Worm (Caenorhabditis elegans): ENCODE results near the gene hrg-1.

Gene hrg-1

DNA sequence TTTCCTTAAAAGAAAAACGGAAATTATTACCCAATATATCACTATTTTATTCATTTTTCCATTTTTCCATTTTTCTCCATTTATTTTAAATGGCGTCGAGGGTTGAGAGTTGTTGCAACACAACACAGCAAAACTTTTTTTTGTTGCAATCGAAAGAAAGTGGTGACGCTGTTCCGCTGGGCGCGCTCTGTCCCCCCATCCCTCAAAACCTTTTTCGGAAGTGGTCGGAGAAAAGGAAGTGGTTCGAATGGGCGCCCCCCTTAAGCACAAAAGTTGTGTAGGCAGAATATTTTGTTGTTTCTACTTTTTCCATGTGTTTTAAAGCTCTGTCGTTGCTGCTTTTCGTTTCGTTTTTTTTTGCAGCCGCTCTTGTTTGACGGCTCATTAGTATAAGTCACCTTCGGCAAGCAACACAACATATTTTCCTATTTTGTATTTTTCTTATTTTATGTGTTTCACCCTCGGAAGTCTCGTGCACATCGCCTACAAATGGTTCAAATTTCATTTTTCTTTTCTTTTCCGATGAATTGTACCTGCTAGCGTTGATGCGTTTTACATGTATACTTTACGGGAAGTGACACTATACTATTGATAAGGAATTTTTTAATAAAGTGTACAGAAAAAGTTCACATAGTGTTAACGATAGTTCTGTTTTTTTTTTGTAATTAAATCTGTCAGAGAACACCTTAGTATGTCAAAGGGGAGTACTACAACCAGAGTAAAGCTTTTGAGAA is 1.7 kb upstream of the hrg-1 start:
- TF ChIP-seq hmg-1.2 (GFP tag; IDR thresholded peaks at IDR 0.05) (0 out of 2 replicates have a peak, but pooled peaks have one; percentile 11), zfh-2 (GFP tag; conservative IDR thresholded peaks at IDR 0.05) (peak; percentile 66), nfyb-1 (GFP tag; IDR thresholded peaks at IDR 0.05) (0 out of 2 replicates have a peak, but pooled peaks have one; percentile 18), F57A8.1 (GFP tag; optimal IDR thresholded peaks at IDR 0.05) (no peak)

DNA sequence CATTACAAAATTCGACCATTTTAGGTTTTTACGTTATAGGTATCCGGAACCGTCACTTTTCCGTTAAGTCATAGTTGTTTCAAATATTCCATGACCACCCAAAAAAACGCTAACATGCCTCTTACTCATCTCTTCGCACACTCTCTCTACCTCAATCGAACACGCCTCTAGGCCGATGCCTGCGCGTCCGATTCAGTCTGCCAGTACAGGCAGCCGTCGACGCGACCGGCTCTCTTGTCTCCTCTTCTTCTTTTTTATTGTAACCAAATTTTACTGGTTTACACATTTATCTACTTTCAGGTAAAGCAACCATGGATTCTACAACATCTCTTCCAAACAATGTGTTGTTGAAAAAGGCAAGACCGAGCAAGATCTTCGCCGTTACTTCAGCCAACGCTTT is 4.1 kb downstream of the hrg-1 start, which contains the start of gene mop-25.1:
Gene mop-25.1 (plus strand): TSS at position 301 of the 400 bp plus-strand sequence.
- TF ChIP-seq lin-54 (GFP tag; optimal IDR thresholded peaks at IDR 0.05) = no peak
- no peak for TF ChIP-seq lsy-27 (tag; optimal IDR thresholded peaks at IDR 0.05; ENCODE audit: borderline replicate concordance, insufficient read depth)
- no peak for TF ChIP-seq F23B12.7 (tag; optimal IDR thresholded peaks at IDR 0.05; ENCODE audit: insufficient read depth)
- TF ChIP-seq D2030.7 (GFP tag; IDR thresholded peaks at IDR 0.05) = no peak
- no peak for TF ChIP-seq rec-8 (tag; optimal IDR thresholded peaks at IDR 0.05)
- no peak for TF ChIP-seq ceh-58 (GFP tag; IDR thresholded peaks at IDR 0.05)
- TF ChIP-seq B0336.3 (GFP tag; IDR thresholded peaks at IDR 0.05) = no peak
- TF ChIP-seq ztf-18 (tag; optimal IDR thresholded peaks at IDR 0.05) = no peak
- TF ChIP-seq die-1 (tag; optimal IDR thresholded peaks at IDR 0.05) = no peak
- no peak for TF ChIP-seq sptf-2 (GFP tag; optimal IDR thresholded peaks at IDR 0.05)
- TF ChIP-seq nfyb-1 (GFP tag; IDR thresholded peaks at IDR 0.05) = no peak
- no peak for TF ChIP-seq snpc-1.1 (tag; optimal IDR thresholded peaks at IDR 0.05; ENCODE audit: insufficient read depth)
- TF ChIP-seq snpc-1.3 (tag; optimal IDR thresholded peaks at IDR 0.05; ENCODE audit: insufficient read depth) = no peak
- no peak for TF ChIP-seq tbp1 (GFP tag; optimal IDR thresholded peaks at IDR 0.05)
- no peak for TF ChIP-seq madf-10 (tag; optimal IDR thresholded peaks at IDR 0.05)
- no peak for TF ChIP-seq mel-28 (tag; optimal IDR thresholded peaks at IDR 0.05; ENCODE audit: borderline replicate concordance)
- TF ChIP-seq ztf-6 (GFP tag; IDR thresholded peaks at IDR 0.05) = no peak
- no peak for TF ChIP-seq hmg-1.2 (GFP tag; IDR thresholded peaks at IDR 0.05)
- TF ChIP-seq C06A6.2 (GFP tag; conservative IDR thresholded peaks at IDR 0.05) = no peak

- TF ChIP-seq ZK185.1 (tag; optimal IDR thresholded peaks at IDR 0.05; ENCODE audit: poor library complexity, severe bottlenecking) (no peak), ztf-18 (tag; optimal IDR thresholded peaks at IDR 0.05) (no peak), dox-1 (GFP tag; IDR thresholded peaks at IDR 0.05) (0 out of 2 replicates have a peak, but pooled peaks have one; percentile 22)
Measured at ce11 chrX:4010383-4010782, 5.6 kb downstream of the hrg-1 start.

ce11 chrX:4008922-4009321 is 7.1 kb downstream of the hrg-1 start:
- TF ChIP-seq ceh-58 (GFP tag; IDR thresholded peaks at IDR 0.05) (no peak), xnd-1 (tag; optimal IDR thresholded peaks at IDR 0.05) (no peak), F57A8.1 (GFP tag; optimal IDR thresholded peaks at IDR 0.05) (no peak), zim-3 (tag; optimal IDR thresholded peaks at IDR 0.05) (no peak), rpc-1 (optimal IDR thresholded peaks at IDR 0.05) (no peak), rpc-1 (tag; optimal IDR thresholded peaks at IDR 0.05) (no peak), ztf-26 (tag; optimal IDR thresholded peaks at IDR 0.05) (no peak), nfya-2 (GFP tag; IDR thresholded peaks at IDR 0.05) (no peak), zfh-2 (GFP tag; conservative IDR thresholded peaks at IDR 0.05) (no peak), ceh-100 (GFP tag; IDR thresholded peaks at IDR 0.05) (no peak), cebp-1 (GFP tag; IDR thresholded peaks at IDR 0.05) (no peak), cebp-1 (tag; optimal IDR thresholded peaks at IDR 0.05) (no peak), C17E4.6 (GFP tag; IDR thresholded peaks at IDR 0.05) (no peak), nfya-1 (tag; optimal IDR thresholded peaks at IDR 0.05; ENCODE audit: borderline replicate concordance, insufficient read depth) (no peak), ztf-25 (GFP tag; IDR thresholded peaks at IDR 0.05) (no peak), dpl-1 (GFP tag; optimal IDR thresholded peaks at IDR 0.05) (no peak), ekl-4 (GFP tag; IDR thresholded peaks at IDR 0.05) (no peak), hmg-1.2 (GFP tag; IDR thresholded peaks at IDR 0.05) (no peak), hmg-20 (GFP tag; IDR thresholded peaks at IDR 0.05) (no peak), fkh-3 (tag; optimal IDR thresholded peaks at IDR 0.05) (no peak), Y56A3A.18 (GFP tag; IDR thresholded peaks at IDR 0.05) (no peak), mcd-1 (GFP tag; IDR thresholded peaks at IDR 0.05) (no peak), Y53G8AR.9 (GFP tag; conservative IDR thresholded peaks at IDR 0.05) (no peak)
